Fruit fly (Drosophila melanogaster) whole organism, embryonic: Measurements from ENCODE around the gene CG14561.

Experiments used
- Bgb ChIP-seq: fragments of 200-800 bp; sonication (Bioruptor generic); IDR thresholded peaks from 2 replicates; pipeline ENCODE4 v1.3.6; 2022; ENCODE audit warnings: missing biosample characterization, missing genetic modification characterization; ENCODE audit not compliant: partially characterized antibody
- Blimp-1 ChIP-seq: fragments of 200-800 bp; sonication (Bioruptor generic); optimal IDR thresholded peaks from 3 replicates; lab custom pipeline; 2018; ENCODE audit warnings: missing biosample characterization, missing genetic modification characterization, mild to moderate bottlenecking, moderate library complexity, missing genetic modification reagents
- CG10209 ChIP-seq: fragments of 200-800 bp; sonication (Bioruptor generic); optimal IDR thresholded peaks from 3 replicates; lab custom pipeline; 2017; ENCODE audit warnings: missing biosample characterization, mild to moderate bottlenecking, missing genetic modification characterization, missing genetic modification reagents
- CG10267 ChIP-seq: fragments of 200-800 bp; sonication (Bioruptor generic); optimal IDR thresholded peaks from 2 replicates; lab custom pipeline; 2018; ENCODE audit warnings: missing biosample characterization, mild to moderate bottlenecking, missing genetic modification characterization, moderate library complexity
- CG11560 ChIP-seq: fragments of 200-800 bp; sonication (Bioruptor generic); IDR thresholded peaks from 3 replicates; pipeline ENCODE4 v1.3.6; 2022; ENCODE audit warnings: missing biosample characterization, missing genetic modification characterization
- CG12071 ChIP-seq: fragments of 200-800 bp; sonication (Bioruptor generic); optimal IDR thresholded peaks from 3 replicates; lab custom pipeline; 2018; ENCODE audit warnings: missing biosample characterization, mild to moderate bottlenecking, missing genetic modification characterization
- CG12155 ChIP-seq: fragments of 200-800 bp; sonication (Bioruptor generic); optimal IDR thresholded peaks from 3 replicates; lab custom pipeline; 2016; ENCODE audit warnings: missing biosample characterization, missing genetic modification characterization
- CG12299 ChIP-seq: fragments of 200-800 bp; sonication (Bioruptor generic); optimal IDR thresholded peaks from 2 replicates; lab custom pipeline; 2018; ENCODE audit warnings: missing biosample characterization, mild to moderate bottlenecking, missing genetic modification characterization
- CG12391 ChIP-seq: fragments of 200-800 bp; sonication (Bioruptor generic); optimal IDR thresholded peaks from 3 replicates; lab custom pipeline; 2018; ENCODE audit warnings: missing biosample characterization, mild to moderate bottlenecking, missing genetic modification characterization, moderate library complexity
- CG18011 ChIP-seq: fragments of 200-800 bp; sonication (Bioruptor generic); optimal IDR thresholded peaks from 2 replicates; lab custom pipeline; 2017; ENCODE audit warnings: missing biosample characterization, missing genetic modification characterization, mild to moderate bottlenecking, moderate library complexity, missing genotype
- CG18262 ChIP-seq: fragments of 200-800 bp; optimal IDR thresholded peaks from 3 replicates; lab custom pipeline; 2019; ENCODE audit warnings: missing biosample characterization, mild to moderate bottlenecking, missing genetic modification characterization, moderate library complexity
- CG1832 ChIP-seq: fragments of 200-800 bp; sonication (Bioruptor generic); optimal IDR thresholded peaks from 2 replicates; lab custom pipeline; 2017; ENCODE audit warnings: missing biosample characterization, mild to moderate bottlenecking, missing genetic modification characterization, inconsistent platforms
- CG2120 ChIP-seq: fragments of 200-800 bp; sonication (Bioruptor generic); optimal IDR thresholded peaks from 3 replicates; lab custom pipeline; 2016; ENCODE audit warnings: missing biosample characterization, missing genetic modification characterization
- CG31224 ChIP-seq: fragments of 200-800 bp; sonication (Bioruptor generic); IDR thresholded peaks from 2 replicates; pipeline ENCODE4 v1.3.6; 2022; ENCODE audit warnings: missing biosample characterization, missing genetic modification characterization
- CG4617 ChIP-seq: fragments of 200-800 bp; sonication (Bioruptor generic); optimal IDR thresholded peaks from 3 replicates; lab custom pipeline; 2016; ENCODE audit warnings: missing biosample characterization, missing genetic modification characterization, borderline replicate concordance
- CG4854 ChIP-seq: fragments of 200-800 bp; sonication (Bioruptor generic); optimal IDR thresholded peaks from 2 replicates; lab custom pipeline; 2016; ENCODE audit warnings: missing biosample characterization, missing genetic modification characterization, inconsistent platforms
- CG6654 ChIP-seq: fragments of 200-800 bp; sonication (Bioruptor generic); optimal IDR thresholded peaks from 2 replicates; lab custom pipeline; 2017; ENCODE audit warnings: missing biosample characterization, mild to moderate bottlenecking, missing genetic modification characterization
- CG7963 ChIP-seq: fragments of 200-800 bp; sonication (Bioruptor generic); IDR thresholded peaks from 3 replicates; pipeline ENCODE4 v1.3.6; 2022; ENCODE audit warnings: missing biosample characterization, missing genetic modification characterization; ENCODE audit not compliant: partially characterized antibody
- CG8478 ChIP-seq: fragments of >200 bp; optimal IDR thresholded peaks from 2 replicates; lab custom pipeline; 2018
- Dfd ChIP-seq, 2 experiments: fragments of >200 bp; optimal IDR thresholded peaks; 2 replicates each; lab custom pipeline; 2017; ENCODE audit warnings: missing biosample characterization in 2 of 2, missing genetic modification characterization in 2 of 2
- Doc2 ChIP-seq: fragments of 200-800 bp; sonication (Bioruptor generic); IDR thresholded peaks from 2 replicates; pipeline ENCODE4 v1.3.6; 2022; ENCODE audit warnings: missing biosample characterization, missing genetic modification characterization
- Eip74EF ChIP-seq, 2 experiments: fragments of 200-800 bp in 1 of 2; fragments of >200 bp in 1 of 2; sonication (Bioruptor generic) in 1 of 2; optimal IDR thresholded peaks; 2 replicates each; lab custom pipeline; 2017 to 2019; ENCODE audit warnings: missing biosample characterization in 2 of 2, missing genetic modification characterization in 2 of 2, mild to moderate bottlenecking in 1 of 2, moderate library complexity in 1 of 2
- HmgZ ChIP-seq: fragments of 200-800 bp; sonication (Bioruptor generic); optimal IDR thresholded peaks from 2 replicates; lab custom pipeline; 2018; ENCODE audit warnings: missing biosample characterization, mild to moderate bottlenecking, missing genetic modification characterization
- Lhr ChIP-seq: fragments of 200-800 bp; sonication (Bioruptor generic); optimal IDR thresholded peaks from 3 replicates; lab custom pipeline; 2017; ENCODE audit warnings: mild to moderate bottlenecking, missing biosample characterization, missing genetic modification reagents, missing genetic modification characterization
- Med ChIP-seq: fragments of 200-800 bp; sonication (Bioruptor generic); peaks from one replicate; lab custom pipeline; 2016; ENCODE audit warnings: missing biosample characterization, missing genetic modification characterization, mild to moderate bottlenecking, inconsistent platforms, moderate library complexity
- Mrtf ChIP-seq: fragments of 200-800 bp; sonication (Bioruptor generic); IDR thresholded peaks from 3 replicates; pipeline ENCODE4 v1.3.6; 2022; ENCODE audit warnings: missing biosample characterization, missing genetic modification characterization
- Myb ChIP-seq: fragments of 200-800 bp; sonication (Bioruptor generic); optimal IDR thresholded peaks from 2 replicates; lab custom pipeline; 2016; ENCODE audit warnings: missing biosample characterization, missing genetic modification characterization
- Sin3A ChIP-seq: fragments of >200 bp; optimal IDR thresholded peaks from 2 replicates; lab custom pipeline; 2018
- Xrp1 ChIP-seq: fragments of 200-800 bp; sonication (Bioruptor generic); IDR thresholded peaks from 2 replicates; pipeline ENCODE4 v1.3.6; 2022; ENCODE audit warnings: missing biosample characterization, missing genetic modification characterization
- bab2 ChIP-seq: fragments of 200-800 bp; sonication (Bioruptor generic); optimal IDR thresholded peaks from 2 replicates; lab custom pipeline; 2016; ENCODE audit warnings: missing biosample characterization, missing genetic modification characterization
- bigmax ChIP-seq: fragments of 200-800 bp; sonication (Bioruptor generic); optimal IDR thresholded peaks from 2 replicates; lab custom pipeline; 2018; ENCODE audit warnings: missing biosample characterization, mild to moderate bottlenecking, missing genetic modification characterization
- chm ChIP-seq: fragments of 200-800 bp; sonication (Bioruptor generic); IDR thresholded peaks from 2 replicates; pipeline ENCODE4 v1.3.6; 2022; ENCODE audit warnings: missing biosample characterization, missing genetic modification characterization
- crol ChIP-seq: fragments of 200-800 bp; sonication (Bioruptor generic); IDR thresholded peaks from 2 replicates; pipeline ENCODE4 v1.3.6; 2022; ENCODE audit warnings: missing biosample characterization, missing genetic modification characterization
- dm ChIP-seq: fragments of 200-800 bp; sonication (Bioruptor generic); optimal IDR thresholded peaks from 3 replicates; lab custom pipeline; 2016; ENCODE audit warnings: missing biosample characterization, missing genetic modification characterization
- esg ChIP-seq: fragments of 200-800 bp; sonication (Bioruptor generic); conservative IDR thresholded peaks from 2 replicates; pipeline ENCODE4 v1.3.6; 2022; ENCODE audit warnings: missing biosample characterization, missing genetic modification characterization
- fd64A ChIP-seq: fragments of 200-800 bp; sonication (Bioruptor generic); optimal IDR thresholded peaks from 3 replicates; lab custom pipeline; 2018; ENCODE audit warnings: missing biosample characterization, mild to moderate bottlenecking, missing genetic modification characterization
- h ChIP-seq: fragments of >200 bp; optimal IDR thresholded peaks from 2 replicates; lab custom pipeline; 2017
- hbn ChIP-seq: fragments of 200-800 bp; sonication (Bioruptor generic); IDR thresholded peaks from 2 replicates; pipeline ENCODE4 v1.3.6; 2022; ENCODE audit warnings: missing biosample characterization, missing genetic modification characterization; ENCODE audit not compliant: partially characterized antibody
- klu ChIP-seq: fragments of 200-800 bp; sonication (Bioruptor generic); IDR thresholded peaks from 2 replicates; pipeline ENCODE4 v1.3.6; 2022; ENCODE audit warnings: missing biosample characterization, missing genetic modification characterization
- mld ChIP-seq: fragments of 200-800 bp; sonication (Bioruptor generic); IDR thresholded peaks from 3 replicates; pipeline ENCODE4 v1.3.6; 2022; ENCODE audit warnings: missing biosample characterization, missing genetic modification characterization; ENCODE audit not compliant: partially characterized antibody
- oc ChIP-seq: fragments of 200-800 bp; sonication (Bioruptor generic); optimal IDR thresholded peaks from 2 replicates; lab custom pipeline; 2018; ENCODE audit warnings: missing biosample characterization, mild to moderate bottlenecking, missing genetic modification characterization, moderate library complexity
- pho ChIP-seq: fragments of 200-800 bp; sonication (Bioruptor generic); optimal IDR thresholded peaks from 2 replicates; lab custom pipeline; 2016; ENCODE audit warnings: missing biosample characterization, missing genetic modification characterization
- psq ChIP-seq: fragments of 200-800 bp; sonication (Bioruptor generic); optimal IDR thresholded peaks from 2 replicates; lab custom pipeline; 2017; ENCODE audit warnings: missing biosample characterization, missing genetic modification characterization
- pum ChIP-seq: fragments of 200-800 bp; sonication (Bioruptor generic); optimal IDR thresholded peaks from 2 replicates; lab custom pipeline; 2016; ENCODE audit warnings: missing biosample characterization, missing genetic modification characterization
- repo ChIP-seq: fragments of 200-800 bp; sonication (Bioruptor generic); optimal IDR thresholded peaks from 2 replicates; lab custom pipeline; 2016; ENCODE audit warnings: missing biosample characterization, missing genetic modification characterization
- row ChIP-seq: fragments of 200-800 bp; sonication (Bioruptor generic); IDR thresholded peaks from 3 replicates; pipeline ENCODE4 v1.3.6; 2022; ENCODE audit warnings: missing biosample characterization, missing genetic modification characterization
- sim ChIP-seq: fragments of 200-800 bp; sonication (Bioruptor generic); IDR thresholded peaks from 2 replicates; pipeline ENCODE4 v1.3.6; 2022; ENCODE audit warnings: missing biosample characterization, missing genetic modification characterization
- sug ChIP-seq: fragments of 200-800 bp; optimal IDR thresholded peaks from 2 replicates; lab custom pipeline; 2019; ENCODE audit warnings: missing biosample characterization, mild to moderate bottlenecking, missing genetic modification characterization, moderate library complexity
- twi ChIP-seq: fragments of 200-800 bp; optimal IDR thresholded peaks from 2 replicates; lab custom pipeline; 2019; ENCODE audit warnings: missing biosample characterization, mild to moderate bottlenecking, missing genetic modification characterization, moderate library complexity
- wdn ChIP-seq: fragments of 200-800 bp; sonication (Bioruptor generic); IDR thresholded peaks from 2 replicates; pipeline ENCODE4 v1.3.6; 2022; ENCODE audit warnings: missing biosample characterization, missing genetic modification characterization

CG14561 gene

dm6 chr3L:22075706-22076398, 10.1 kb downstream of the CG14561 start, which contains the start of the genes CG7130 and RpLP0 (continued):
- peak; percentile 91 for TF ChIP-seq pho
- TF ChIP-seq HmgZ (tag; lab: Kevin White, UChicago), result peak; percentile 90
- TF ChIP-seq Xrp1 (GFP tag; lab: Robert Waterston, UW), result no peak; the same call in 1 of the 2 replicates
- TF ChIP-seq CG10267 (tag; lab: Kevin White, UChicago), result peak; percentile 86
- peak; percentile 81 for TF ChIP-seq bigmax (GFP tag; lab: Kevin White, UChicago)
- TF ChIP-seq Dfd (GFP tag; optimal IDR thresholded peaks at IDR 0.05; lab: Kevin White, UChicago), result no peak
- peak; percentile 95 for TF ChIP-seq Lhr
- TF ChIP-seq CG1832 (GFP tag; lab: Kevin White, UChicago), result no peak
- TF ChIP-seq CG18011, result peak; percentile 83
- TF ChIP-seq CG18262, result peak; percentile 81
- TF ChIP-seq pum (GFP tag; lab: Kevin White, UChicago), result peak; percentile 63
- TF ChIP-seq sim (GFP tag; lab: Robert Waterston, UW), result peak; percentile 76
- TF ChIP-seq Eip74EF (GFP tag; optimal IDR thresholded peaks at IDR 0.05; lab: Kevin White, UChicago), result peak in 1 of 2 experiments; percentile 78
- peak; percentile 94 for TF ChIP-seq Sin3A (lab: Kevin White, UChicago)
- TF ChIP-seq repo (GFP tag; lab: Kevin White, UChicago), result peak; percentile 87
- peak; percentile 52; the same call in 1 of the 2 replicates for TF ChIP-seq klu (GFP tag; lab: Robert Waterston, UW)
- TF ChIP-seq hbn (GFP tag; lab: Robert Waterston, UW), result no peak
- TF ChIP-seq mld (GFP tag; lab: Robert Waterston, UW), result no peak
- TF ChIP-seq twi (tag; lab: Kevin White, UChicago), result peak; percentile 81
- TF ChIP-seq Med (GFP tag; lab: Kevin White, UChicago), result peak; percentile 99
- TF ChIP-seq CG31224 (GFP tag; lab: Robert Waterston, UW), result peak; percentile 75
- TF ChIP-seq Blimp-1 (GFP tag; lab: Kevin White, UChicago), result peak; percentile 63
- peak; percentile 75 for TF ChIP-seq CG12155 (GFP tag; lab: Kevin White, UChicago)
- TF ChIP-seq CG12299 (tag; lab: Kevin White, UChicago), result peak; percentile 82
- TF ChIP-seq Mrtf (GFP tag; lab: Robert Waterston, UW), result peak; percentile 64; the same call in 1 of the 3 replicates
- TF ChIP-seq CG7963 (GFP tag; lab: Robert Waterston, UW), result no peak
- 0 out of 2 replicates have a peak, but pooled peaks have one; percentile 42 for TF ChIP-seq crol (GFP tag; lab: Robert Waterston, UW)
- TF ChIP-seq h (lab: Kevin White, UChicago), result no peak
- TF ChIP-seq bab2 (GFP tag; lab: Kevin White, UChicago), result peak; percentile 83
- peak; percentile 90 for TF ChIP-seq CG12391
- peak; percentile 81 for TF ChIP-seq CG2120
- peak; percentile 91 for TF ChIP-seq sug (tag; lab: Kevin White, UChicago)
- peak; percentile 96 for TF ChIP-seq dm (GFP tag; lab: Kevin White, UChicago)
- peak; percentile 89 for TF ChIP-seq CG4617 (GFP tag; lab: Kevin White, UChicago)
- peak; percentile 95 for TF ChIP-seq CG12071 (GFP tag; lab: Kevin White, UChicago)
- peak; percentile 67 for TF ChIP-seq oc (tag; lab: Kevin White, UChicago)
- peak; percentile 94 for TF ChIP-seq CG10209 (GFP tag; lab: Kevin White, UChicago)
- peak; percentile 89 for TF ChIP-seq CG4854 (GFP tag; lab: Kevin White, UChicago)
- TF ChIP-seq CG11560 (tag; lab: Robert Waterston, UW), result peak; percentile 72; the same call in 1 of the 3 replicates
- peak; percentile 93 for TF ChIP-seq chm (GFP tag; lab: Robert Waterston, UW)
- TF ChIP-seq psq (GFP tag; lab: Kevin White, UChicago), result peak; percentile 64
- TF ChIP-seq row (GFP tag; lab: Robert Waterston, UW), result peak; percentile 57
- TF ChIP-seq Doc2 (GFP tag; lab: Robert Waterston, UW), result peak; percentile 64
- peak; percentile 82 for TF ChIP-seq Myb (GFP tag; lab: Kevin White, UChicago)
- peak; percentile 92 for TF ChIP-seq fd64A
- TF ChIP-seq CG8478 (lab: Kevin White, UChicago), result no peak
- TF ChIP-seq esg (GFP tag; lab: Robert Waterston, UW), result peak; percentile 50
- peak; percentile 79 for TF ChIP-seq wdn (GFP tag; lab: Robert Waterston, UW)
- TF ChIP-seq CG6654, result peak; percentile 81
- TF ChIP-seq Bgb (GFP tag; lab: Robert Waterston, UW), result peak; percentile 39; the same call in 1 of the 2 replicates
